Worm (Caenorhabditis elegans) whole organism, L2 larva: ENCODE results near the gene egl-36.

ENCODE experiments used
- blmp-1 ChIP-seq: sonication (generic microtip); optimal IDR thresholded peaks from 2 replicates; lab custom pipeline; 2017; ENCODE audit warnings: missing genetic modification characterization, mild to moderate bottlenecking, missing compliant biosample characterization, antibody characterized with exemption, moderate library complexity; ENCODE audit not compliant: insufficient read depth
- ceh-82 ChIP-seq: fragments of 150-350 bp; optimal IDR thresholded peaks from 2 replicates; lab custom pipeline; 2014; ENCODE audit warnings: missing biosample characterization, missing genetic modification characterization
- elt-1 ChIP-seq: fragments of 150-350 bp; optimal IDR thresholded peaks from 2 replicates; lab custom pipeline; 2014; ENCODE audit warnings: missing biosample characterization, missing genetic modification characterization
- elt-3 ChIP-seq: sonication (generic microtip); optimal IDR thresholded peaks from 2 replicates; lab custom pipeline; 2017; ENCODE audit warnings: missing biosample characterization, missing genetic modification characterization
- lin-11 ChIP-seq: fragments of 150-350 bp; sonication (generic microtip); optimal IDR thresholded peaks from 2 replicates; lab custom pipeline; 2014; ENCODE audit warnings: missing biosample characterization, missing genetic modification characterization, inconsistent platforms, mixed read lengths
- lsy-2 ChIP-seq, 2 experiments: fragments of 150-350 bp in 1 of 2; sonication (generic microtip) in 1 of 2; optimal IDR thresholded peaks; 2 replicates each; lab custom pipeline; 2014 to 2017; ENCODE audit warnings: missing biosample characterization in 2 of 2, missing genetic modification characterization in 2 of 2
- mdl-1 ChIP-seq, 2 experiments: fragments of 150-350 bp in 1 of 2; sonication (generic microtip) in 1 of 2; optimal IDR thresholded peaks; 2 replicates each; lab custom pipeline; 2017; ENCODE audit warnings: missing biosample characterization in 2 of 2, missing genetic modification characterization in 2 of 2
- nhr-237 ChIP-seq: fragments of 150-350 bp; optimal IDR thresholded peaks from 2 replicates; lab custom pipeline; 2014; ENCODE audit warnings: missing biosample characterization, missing genetic modification characterization
- unc-39 ChIP-seq: fragments of 150-350 bp; optimal IDR thresholded peaks from 2 replicates; lab custom pipeline; 2014; ENCODE audit warnings: missing biosample characterization, missing genetic modification characterization
- unc-55 ChIP-seq: fragments of 150-350 bp; sonication (generic microtip); optimal IDR thresholded peaks from 3 replicates; lab custom pipeline; 2014; ENCODE audit warnings: missing biosample characterization, missing genetic modification reagents, missing genetic modification characterization
- ztf-11 ChIP-seq: sonication (generic microtip); optimal IDR thresholded peaks from 2 replicates; lab custom pipeline; 2017; ENCODE audit warnings: missing biosample characterization, missing genetic modification characterization

DNA sequence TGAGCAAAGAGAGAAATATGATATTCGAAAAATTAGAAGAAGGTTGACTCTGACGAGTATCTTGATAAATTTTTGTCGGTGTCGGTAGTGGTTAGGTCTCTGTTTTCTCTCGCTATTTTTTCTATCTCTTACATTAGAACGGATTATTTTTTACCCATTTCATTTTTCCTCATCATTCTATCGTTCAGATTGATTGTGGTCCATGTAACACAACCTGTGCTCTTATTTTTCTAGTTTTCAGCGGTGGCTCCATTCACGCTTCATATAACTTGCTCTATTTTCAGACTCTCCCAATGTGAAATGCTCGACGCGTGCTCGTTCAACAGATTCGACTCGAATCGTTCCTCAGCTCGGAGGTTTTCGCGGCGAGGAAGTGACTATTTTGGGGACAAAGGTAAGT is at the start of gene egl-36:
- TF ChIP-seq blmp-1 (tag; lab: Kevin White, UChicago) = no peak
- no peak for TF ChIP-seq mdl-1 (tag; optimal IDR thresholded peaks at IDR 0.05; lab: Kevin White, UChicago)
- TF ChIP-seq nhr-237 = no peak
- no peak for TF ChIP-seq lin-11 (tag; lab: Kevin White, UChicago)
- TF ChIP-seq ceh-82 (tag; lab: Kevin White, UChicago) = no peak
- TF ChIP-seq unc-39 (tag; lab: Kevin White, UChicago) = no peak
- no peak for TF ChIP-seq ztf-11
- TF ChIP-seq elt-1 (tag; lab: Kevin White, UChicago) = no peak
- no peak for TF ChIP-seq unc-55 (GFP tag; lab: Kevin White, UChicago)
- no peak for TF ChIP-seq elt-3 (tag; lab: Kevin White, UChicago)
- TF ChIP-seq lsy-2 (tag; optimal IDR thresholded peaks at IDR 0.05; lab: Kevin White, UChicago) = no peak
